Fruit fly (Drosophila melanogaster) whole organism, embryonic: ENCODE data around the gene CG44476.

Experiments
- Atf-2 ChIP-seq: fragments of 200-800 bp; sonication (Bioruptor generic); optimal IDR thresholded peaks from 2 replicates; lab custom pipeline; 2016; ENCODE audit warnings: missing biosample characterization, missing genetic modification characterization
- BtbVII ChIP-seq: fragments of 200-800 bp; sonication (Bioruptor generic); optimal IDR thresholded peaks from 3 replicates; lab custom pipeline; 2017; ENCODE audit warnings: missing biosample characterization, mild to moderate bottlenecking, missing genetic modification characterization
- Bteb2 ChIP-seq: fragments of 200-800 bp; sonication (Bioruptor generic); optimal IDR thresholded peaks from 2 replicates; lab custom pipeline; 2016; ENCODE audit warnings: missing biosample characterization, missing genetic modification characterization
- CG10431 ChIP-seq: fragments of 200-800 bp; sonication (Bioruptor generic); optimal IDR thresholded peaks from 3 replicates; lab custom pipeline; 2018; ENCODE audit warnings: missing biosample characterization, mild to moderate bottlenecking, missing genetic modification characterization
- CG10959 ChIP-seq: fragments of 200-800 bp; sonication (Bioruptor generic); IDR thresholded peaks from 2 replicates; pipeline ENCODE4 v1.3.6; 2022; ENCODE audit warnings: missing biosample characterization, missing genetic modification characterization
- CG11085 ChIP-seq: fragments of 200-800 bp; sonication (Bioruptor generic); IDR thresholded peaks from 2 replicates; pipeline ENCODE4 v1.3.6; 2022; ENCODE audit warnings: missing biosample characterization, missing genetic modification characterization
- CG11560 ChIP-seq: fragments of 200-800 bp; sonication (Bioruptor generic); IDR thresholded peaks from 3 replicates; pipeline ENCODE4 v1.3.6; 2022; ENCODE audit warnings: missing biosample characterization, missing genetic modification characterization
- CG11696 ChIP-seq: fragments of 200-800 bp; sonication (Bioruptor generic); IDR thresholded peaks from 2 replicates; pipeline ENCODE4 v1.3.6; 2022; ENCODE audit warnings: missing biosample characterization, missing genetic modification characterization
- CG12299 ChIP-seq: fragments of 200-800 bp; sonication (Bioruptor generic); optimal IDR thresholded peaks from 2 replicates; lab custom pipeline; 2018; ENCODE audit warnings: missing biosample characterization, mild to moderate bottlenecking, missing genetic modification characterization
- CG1233 ChIP-seq: fragments of 200-800 bp; sonication (Bioruptor generic); optimal IDR thresholded peaks from 4 replicates; lab custom pipeline; 2018; ENCODE audit warnings: missing biosample characterization, mild to moderate bottlenecking, missing genetic modification characterization
- CG13296 ChIP-seq: fragments of 200-800 bp; sonication (Bioruptor generic); optimal IDR thresholded peaks from 3 replicates; lab custom pipeline; 2018; ENCODE audit warnings: missing biosample characterization, mild to moderate bottlenecking, missing genetic modification characterization
- CG13894 ChIP-seq: fragments of 200-800 bp; sonication (Bioruptor generic); optimal IDR thresholded peaks from 3 replicates; lab custom pipeline; 2018; ENCODE audit warnings: missing biosample characterization, mild to moderate bottlenecking, missing genetic modification characterization, moderate library complexity
- CG14441 ChIP-seq: fragments of 200-800 bp; sonication (Bioruptor generic); IDR thresholded peaks from 2 replicates; pipeline ENCODE4 v1.3.6; 2022; ENCODE audit warnings: missing biosample characterization, missing genetic modification characterization
- CG1647 ChIP-seq: fragments of 200-800 bp; sonication (Bioruptor generic); optimal IDR thresholded peaks from 3 replicates; lab custom pipeline; 2016; ENCODE audit warnings: missing biosample characterization, missing genetic modification characterization
- CG2202 ChIP-seq: fragments of 200-800 bp; sonication (Bioruptor generic); optimal IDR thresholded peaks from 2 replicates; lab custom pipeline; 2018; ENCODE audit warnings: missing biosample characterization, mild to moderate bottlenecking, missing genetic modification characterization
- CG2889 ChIP-seq: fragments of 200-800 bp; sonication (Bioruptor generic); IDR thresholded peaks from 3 replicates; pipeline ENCODE4 v1.3.6; 2022; ENCODE audit warnings: missing biosample characterization, missing genetic modification characterization
- CG30431 ChIP-seq: fragments of 200-800 bp; sonication (Bioruptor generic); optimal IDR thresholded peaks from 2 replicates; lab custom pipeline; 2017; ENCODE audit warnings: missing biosample characterization, missing genetic modification characterization
- CG31388 ChIP-seq: fragments of 200-800 bp; sonication (Bioruptor generic); optimal IDR thresholded peaks from 2 replicates; lab custom pipeline; 2016; ENCODE audit warnings: missing biosample characterization, missing genetic modification characterization
- CG32767 ChIP-seq: fragments of 200-800 bp; sonication (Bioruptor generic); IDR thresholded peaks from 2 replicates; pipeline ENCODE4 v1.3.6; 2022; ENCODE audit warnings: missing biosample characterization, missing genetic modification characterization
- CG4820 ChIP-seq: fragments of 200-800 bp; sonication (Bioruptor generic); optimal IDR thresholded peaks from 3 replicates; lab custom pipeline; 2016; ENCODE audit warnings: missing biosample characterization, missing genetic modification characterization
- CG5180 ChIP-seq: fragments of 200-800 bp; sonication (Bioruptor generic); optimal IDR thresholded peaks from 3 replicates; lab custom pipeline; 2017; ENCODE audit warnings: missing biosample characterization, missing genetic modification characterization, mild to moderate bottlenecking, moderate library complexity, missing genetic modification reagents
- CG8281 ChIP-seq: fragments of 200-800 bp; sonication (Bioruptor generic); optimal IDR thresholded peaks from 2 replicates; lab custom pipeline; 2018; ENCODE audit warnings: missing biosample characterization, mild to moderate bottlenecking, missing genetic modification characterization, moderate library complexity
- CG8478 ChIP-seq: fragments of >200 bp; optimal IDR thresholded peaks from 2 replicates; lab custom pipeline; 2018
- Dbx ChIP-seq: fragments of 200-800 bp; sonication (Bioruptor generic); IDR thresholded peaks from 3 replicates; pipeline ENCODE4 v1.3.6; 2022; ENCODE audit warnings: missing biosample characterization, missing genetic modification characterization
- NK7.1 ChIP-seq: fragments of 200-800 bp; sonication (Bioruptor generic); optimal IDR thresholded peaks from 3 replicates; lab custom pipeline; 2016; ENCODE audit warnings: missing biosample characterization, missing genetic modification characterization
- Neu2 ChIP-seq: fragments of 200-800 bp; sonication (Bioruptor generic); optimal IDR thresholded peaks from 3 replicates; lab custom pipeline; 2016; ENCODE audit warnings: missing biosample characterization, missing genetic modification characterization, borderline replicate concordance
- Xbp1 ChIP-seq: fragments of 200-800 bp; sonication (Bioruptor generic); optimal IDR thresholded peaks from 3 replicates; lab custom pipeline; 2016; ENCODE audit warnings: missing biosample characterization, mild to moderate bottlenecking, missing genetic modification characterization
- ab ChIP-seq: fragments of 200-800 bp; sonication (Bioruptor generic); optimal IDR thresholded peaks from 2 replicates; lab custom pipeline; 2016; ENCODE audit warnings: missing biosample characterization, missing genetic modification characterization
- ac ChIP-seq: fragments of 200-800 bp; sonication (Bioruptor generic); optimal IDR thresholded peaks from 3 replicates; lab custom pipeline; 2017; ENCODE audit warnings: missing biosample characterization, mild to moderate bottlenecking, missing genetic modification characterization
- bab2 ChIP-seq: fragments of 200-800 bp; sonication (Bioruptor generic); optimal IDR thresholded peaks from 2 replicates; lab custom pipeline; 2016; ENCODE audit warnings: missing biosample characterization, missing genetic modification characterization
- chinmo ChIP-seq: fragments of 200-800 bp; sonication (Bioruptor generic); IDR thresholded peaks from 4 replicates; pipeline ENCODE4 v1.3.6; 2022; ENCODE audit warnings: missing biosample characterization, missing genetic modification characterization; ENCODE audit not compliant: partially characterized antibody
- chn ChIP-seq: fragments of 200-800 bp; sonication (Bioruptor generic); optimal IDR thresholded peaks from 2 replicates; lab custom pipeline; 2016; ENCODE audit warnings: missing biosample characterization, missing genetic modification characterization
- dati ChIP-seq: fragments of 200-800 bp; sonication (Bioruptor generic); IDR thresholded peaks from 2 replicates; pipeline ENCODE4 v1.3.6; 2022; ENCODE audit warnings: missing biosample characterization, missing genetic modification characterization
- emc ChIP-seq: fragments of 200-800 bp; sonication (Bioruptor generic); optimal IDR thresholded peaks from 2 replicates; lab custom pipeline; 2016; ENCODE audit warnings: missing biosample characterization, missing genetic modification characterization
- en ChIP-seq: fragments of 200-800 bp; sonication (Bioruptor generic); optimal IDR thresholded peaks from 2 replicates; lab custom pipeline; 2016; ENCODE audit warnings: missing biosample characterization, missing genetic modification characterization
- exex ChIP-seq: fragments of 200-800 bp; sonication (Bioruptor generic); optimal IDR thresholded peaks from 4 replicates; lab custom pipeline; 2018; ENCODE audit warnings: missing biosample characterization, mild to moderate bottlenecking, missing genetic modification characterization, moderate library complexity
- fd3F ChIP-seq: fragments of 200-800 bp; sonication (Bioruptor generic); optimal IDR thresholded peaks from 2 replicates; lab custom pipeline; 2018; ENCODE audit warnings: missing biosample characterization, mild to moderate bottlenecking, missing genetic modification characterization, moderate library complexity
- fd96Cb ChIP-seq: fragments of 200-800 bp; sonication (Bioruptor generic); optimal IDR thresholded peaks from 2 replicates; lab custom pipeline; 2018; ENCODE audit warnings: missing biosample characterization, mild to moderate bottlenecking, missing genetic modification characterization, moderate library complexity
- gcm ChIP-seq: fragments of 200-800 bp; sonication (Bioruptor generic); optimal IDR thresholded peaks from 2 replicates; lab custom pipeline; 2019; ENCODE audit warnings: missing biosample characterization, mild to moderate bottlenecking, missing genetic modification characterization, moderate library complexity
- gro ChIP-seq: fragments of 200-800 bp; sonication (Bioruptor generic); optimal IDR thresholded peaks from 2 replicates; lab custom pipeline; 2016; ENCODE audit warnings: missing biosample characterization, missing genetic modification characterization
- gt ChIP-seq: fragments of 200-800 bp; sonication (Bioruptor generic); IDR thresholded peaks from 2 replicates; pipeline ENCODE4 v1.3.6; 2022; ENCODE audit warnings: missing biosample characterization, missing genetic modification characterization
- h ChIP-seq: fragments of >200 bp; optimal IDR thresholded peaks from 2 replicates; lab custom pipeline; 2017
- lmd ChIP-seq: fragments of 200-800 bp; sonication (Bioruptor generic); IDR thresholded peaks from 2 replicates; pipeline ENCODE4 v1.3.6; 2022; ENCODE audit warnings: missing biosample characterization, missing genetic modification characterization
- luna ChIP-seq: fragments of 200-800 bp; sonication (Bioruptor generic); optimal IDR thresholded peaks from 2 replicates; lab custom pipeline; 2016; ENCODE audit warnings: missing biosample characterization, missing genetic modification characterization
- nmo ChIP-seq: fragments of 200-800 bp; sonication (Bioruptor generic); optimal IDR thresholded peaks from 2 replicates; lab custom pipeline; 2018; ENCODE audit warnings: missing biosample characterization, mild to moderate bottlenecking, missing genetic modification characterization, moderate library complexity
- nom ChIP-seq: fragments of 200-800 bp; sonication (Bioruptor generic); optimal IDR thresholded peaks from 2 replicates; lab custom pipeline; 2017; ENCODE audit warnings: missing biosample characterization, missing genetic modification characterization, mild to moderate bottlenecking, moderate library complexity, missing genetic modification reagents
- otp ChIP-seq: fragments of 200-800 bp; sonication (Bioruptor generic); IDR thresholded peaks from 3 replicates; pipeline ENCODE4, ENCODE4 v1.3.6; 2022; ENCODE audit warnings: missing biosample characterization, missing genetic modification characterization
- sr ChIP-seq: fragments of 200-800 bp; sonication (Bioruptor generic); IDR thresholded peaks from 3 replicates; pipeline ENCODE4 v1.3.6; 2022; ENCODE audit warnings: missing biosample characterization, missing genetic modification characterization
- tgo ChIP-seq: fragments of 200-800 bp; sonication (Bioruptor generic); IDR thresholded peaks from 3 replicates; pipeline ENCODE4 v1.3.6; 2022; ENCODE audit warnings: missing biosample characterization, missing genetic modification characterization
- twi ChIP-seq: fragments of 200-800 bp; optimal IDR thresholded peaks from 2 replicates; lab custom pipeline; 2019; ENCODE audit warnings: missing biosample characterization, mild to moderate bottlenecking, missing genetic modification characterization, moderate library complexity
- tx ChIP-seq: fragments of 200-800 bp; sonication (Bioruptor generic); optimal IDR thresholded peaks from 2 replicates; lab custom pipeline; 2016; ENCODE audit warnings: missing biosample characterization, missing genetic modification characterization
- wdn ChIP-seq: fragments of 200-800 bp; sonication (Bioruptor generic); IDR thresholded peaks from 2 replicates; pipeline ENCODE4 v1.3.6; 2022; ENCODE audit warnings: missing biosample characterization, missing genetic modification characterization

CG44476 gene

dm6 chr2L:18145253-18145652 lies 32.3 kb upstream of the CG44476 start (continued):
- TF ChIP-seq CG1647 (peak; percentile 63), CG1233 (GFP tag; lab: Kevin White, UChicago) (peak; percentile 81), gt (GFP tag; lab: Robert Waterston, UW) (peak; percentile 61), Bteb2 (GFP tag; lab: Kevin White, UChicago) (peak; percentile 65), CG30431 (peak; percentile 85), NK7.1 (GFP tag; lab: Kevin White, UChicago) (peak; percentile 75), CG32767 (GFP tag; lab: Robert Waterston, UW) (peak; percentile 67), dati (peak; percentile 47; the same call in 1 of the 2 replicates), CG14441 (GFP tag; lab: Robert Waterston, UW) (peak; percentile 75), luna (GFP tag; lab: Kevin White, UChicago) (no peak), chn (GFP tag; lab: Kevin White, UChicago) (peak; percentile 83), Xbp1 (GFP tag; lab: Kevin White, UChicago) (peak; percentile 87), CG8281 (tag; lab: Kevin White, UChicago) (peak; percentile 54), tx (GFP tag; lab: Kevin White, UChicago) (peak; percentile 74), tgo (GFP tag; lab: Robert Waterston, UW) (peak; percentile 78), wdn (peak; percentile 61; the same call in 1 of the 2 replicates), CG12299 (tag; lab: Kevin White, UChicago) (peak; percentile 22), sr (no peak), CG10431 (GFP tag; lab: Kevin White, UChicago) (no peak), CG11560 (peak; percentile 62; the same call in 2 of the 3 replicates), bab2 (GFP tag; lab: Kevin White, UChicago) (peak; percentile 87), twi (peak; percentile 84), CG11085 (GFP tag; lab: Robert Waterston, UW) (no peak; the same call in 1 of the 2 replicates), CG2889 (GFP tag; lab: Robert Waterston, UW) (peak; percentile 71; the same call in 2 of the 3 replicates), CG4820 (GFP tag; lab: Kevin White, UChicago) (peak; percentile 87), Neu2 (GFP tag; lab: Kevin White, UChicago) (peak; percentile 73), ab (GFP tag; lab: Kevin White, UChicago) (peak; percentile 69), Dbx (peak; percentile 80), Atf-2 (GFP tag; lab: Kevin White, UChicago) (peak; percentile 80), CG13894 (tag; lab: Kevin White, UChicago) (peak; percentile 43), BtbVII (GFP tag; lab: Kevin White, UChicago) (peak; percentile 28), nom (GFP tag; lab: Kevin White, UChicago) (peak; percentile 82), h (lab: Kevin White, UChicago) (no peak), exex (tag; lab: Kevin White, UChicago) (no peak), fd96Cb (tag; lab: Kevin White, UChicago) (peak; percentile 83), en (GFP tag; lab: Kevin White, UChicago) (peak; percentile 78), CG10959 (GFP tag; lab: Robert Waterston, UW) (peak; percentile 95), CG2202 (peak; percentile 82), ac (peak; percentile 95), nmo (GFP tag; lab: Kevin White, UChicago) (peak; percentile 89), fd3F (peak; percentile 34), CG5180 (GFP tag; lab: Kevin White, UChicago) (peak; percentile 16), gro (GFP tag; lab: Kevin White, UChicago) (peak; percentile 44), CG13296 (GFP tag; lab: Kevin White, UChicago) (peak; percentile 3), gcm (peak; percentile 92), otp (peak; percentile 93), chinmo (no peak), CG11696 (peak; percentile 34; the same call in 1 of the 2 replicates), lmd (GFP tag; lab: Robert Waterston, UW) (peak; percentile 86), emc (peak; percentile 58), CG8478 (lab: Kevin White, UChicago) (no peak), CG31388 (peak; percentile 67)
